Fruit fly (Drosophila melanogaster) whole organism: ENCODE results near the gene CG4009.
A peak's percentile ranks its signal among the peaks of the same experiment; 100 is the strongest.

Source experiments
- CG8478 ChIP-seq: fragments of >200 bp; optimal IDR thresholded peaks from 2 replicates; lab custom pipeline; 2018; ENCODE audit warnings: inconsistent platforms
- Dll ChIP-seq: fragments of >200 bp; optimal IDR thresholded peaks from 2 replicates; lab custom pipeline; 2017
- EcR ChIP-seq, 2 experiments: fragments of >200 bp; optimal IDR thresholded peaks; 2 replicates each; lab custom pipeline; 2017; ENCODE audit warnings: missing biosample characterization in 2 of 2, missing genetic modification characterization in 2 of 2, missing genetic modification reagents in 2 of 2
- pan ChIP-seq: fragments of >200 bp; optimal IDR thresholded peaks from 2 replicates; lab custom pipeline; 2017
- psq ChIP-seq: fragments of >200 bp; optimal IDR thresholded peaks from 2 replicates; lab custom pipeline; 2017
- usp ChIP-seq: fragments of >200 bp; optimal IDR thresholded peaks from 2 replicates; lab custom pipeline; 2017; ENCODE audit warnings: missing biosample characterization, missing genetic modification characterization, mixed read lengths

The CG4009 gene

dm6 chr3R:17035945-17036344, at the start of gene CG4009:
TSS of gene CG4009 (minus strand) at chr3R:17036045.
- TF ChIP-seq EcR (GFP tag; optimal IDR thresholded peaks at IDR 0.05; lab: Kevin White, UChicago) (no peak), pan (no peak), Dll (no peak), usp (GFP tag; lab: Kevin White, UChicago) (no peak), CG8478 (lab: Kevin White, UChicago) (no peak), psq (no peak)

dm6 chr3R:17085029-17085807, 49.4 kb upstream of the CG4009 start, which contains the start of gene GckIII:
TSS of gene GckIII (plus strand) at chr3R:17085513.
- no peak for TF ChIP-seq usp (GFP tag; lab: Kevin White, UChicago)
- TF ChIP-seq CG8478 (lab: Kevin White, UChicago), result no peak
- TF ChIP-seq EcR (GFP tag; optimal IDR thresholded peaks at IDR 0.05; lab: Kevin White, UChicago), result no peak
- no peak for TF ChIP-seq psq
- TF ChIP-seq pan, result no peak
- TF ChIP-seq Dll, result no peak

dm6 chr3R:17082471-17082870, 46.6 kb upstream of the CG4009 start:
- no peak for TF ChIP-seq pan
- TF ChIP-seq usp (GFP tag; lab: Kevin White, UChicago), result no peak
- TF ChIP-seq EcR (GFP tag; optimal IDR thresholded peaks at IDR 0.05; lab: Kevin White, UChicago), result no peak
- TF ChIP-seq Dll, result no peak
- no peak for TF ChIP-seq psq
- no peak for TF ChIP-seq CG8478 (lab: Kevin White, UChicago)

- TF ChIP-seq EcR (GFP tag; optimal IDR thresholded peaks at IDR 0.05; lab: Kevin White, UChicago), result no peak
- no peak for TF ChIP-seq pan
- TF ChIP-seq usp (GFP tag; lab: Kevin White, UChicago), result no peak
- no peak for TF ChIP-seq psq
- TF ChIP-seq CG8478 (lab: Kevin White, UChicago), result no peak
- no peak for TF ChIP-seq Dll
Measured at dm6 chr3R:17081359-17081935, 45.6 kb upstream of the CG4009 start.

dm6 chr3R:17080666-17081358, 45.0 kb upstream of the CG4009 start:
- TF ChIP-seq CG8478 (lab: Kevin White, UChicago), result no peak
- no peak for TF ChIP-seq pan
- no peak for TF ChIP-seq usp (GFP tag; lab: Kevin White, UChicago)
- no peak for TF ChIP-seq Dll

- TF ChIP-seq EcR (GFP tag; optimal IDR thresholded peaks at IDR 0.05; lab: Kevin White, UChicago) (no peak), Dll (no peak)
Measured at dm6 chr3R:17079859-17080255, 44.0 kb upstream of the CG4009 start, which contains the start of the genes Keap1 and kuk. TSS of gene Keap1 (minus strand) at chr3R:17079945. TSS of gene kuk (plus strand) at chr3R:17080244.

dm6 chr3R:17078961-17079858, 43.4 kb upstream of the CG4009 start:
- TF ChIP-seq usp (GFP tag; lab: Kevin White, UChicago) (no peak), CG8478 (lab: Kevin White, UChicago) (no peak), EcR (GFP tag; optimal IDR thresholded peaks at IDR 0.05; lab: Kevin White, UChicago) (no peak), psq (no peak), Dll (no peak), pan (no peak)

dm6 chr3R:17077968-17078417, 42.1 kb upstream of the CG4009 start:
- no peak for TF ChIP-seq usp (GFP tag; lab: Kevin White, UChicago)
- TF ChIP-seq EcR (GFP tag; optimal IDR thresholded peaks at IDR 0.05; lab: Kevin White, UChicago), result peak in 1 of 2 experiments; percentile 33
- no peak for TF ChIP-seq pan
- no peak for TF ChIP-seq Dll
- TF ChIP-seq CG8478 (lab: Kevin White, UChicago), result no peak

dm6 chr3R:17072526-17073114, 36.8 kb upstream of the CG4009 start, which contains the start of the genes Ns1 and mRpS11:
TSS of gene Ns1 (minus strand) at chr3R:17072675.
TSS of gene mRpS11 (plus strand) at chr3R:17072732.
- TF ChIP-seq usp (GFP tag; lab: Kevin White, UChicago) (no peak), CG8478 (lab: Kevin White, UChicago) (no peak), EcR (GFP tag; optimal IDR thresholded peaks at IDR 0.05; lab: Kevin White, UChicago) (no peak), Dll (no peak), psq (no peak), pan (no peak)

- TF ChIP-seq Dll (no peak), CG8478 (lab: Kevin White, UChicago) (no peak), EcR (GFP tag; optimal IDR thresholded peaks at IDR 0.05; lab: Kevin White, UChicago) (no peak), usp (GFP tag; lab: Kevin White, UChicago) (no peak), psq (no peak), pan (no peak)
Measured at dm6 chr3R:17067721-17068120, 31.9 kb upstream of the CG4009 start.

- no peak for TF ChIP-seq EcR (GFP tag; optimal IDR thresholded peaks at IDR 0.05; lab: Kevin White, UChicago)
- TF ChIP-seq pan, result no peak
- TF ChIP-seq Dll, result no peak
- no peak for TF ChIP-seq usp (GFP tag; lab: Kevin White, UChicago)
- no peak for TF ChIP-seq CG8478 (lab: Kevin White, UChicago)
- no peak for TF ChIP-seq psq
Measured at dm6 chr3R:17066828-17067430, 31.1 kb upstream of the CG4009 start.
